Comparison of ENCODE assay signal across 1 fruit fly cellular context in the genomic region with DNA sequence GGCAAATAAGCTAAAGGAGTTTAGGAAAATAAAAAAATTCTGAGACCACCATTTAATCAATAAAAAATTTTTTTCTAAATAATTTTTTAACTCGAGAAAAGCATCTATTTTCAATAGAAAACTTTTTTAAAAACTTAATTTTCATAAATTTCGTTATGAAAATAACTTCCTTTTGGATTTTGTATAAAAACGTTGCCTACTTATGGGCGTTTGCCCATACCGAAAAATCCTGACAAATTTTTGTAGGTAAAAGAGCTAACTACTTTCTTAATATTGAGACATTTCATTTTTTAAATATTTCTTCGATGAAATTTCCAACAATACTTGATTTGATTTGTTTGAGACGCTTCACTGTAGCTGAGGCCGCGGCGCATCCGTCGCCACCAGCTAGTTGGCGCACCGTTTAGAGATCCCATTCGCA.
TF ChIP-seq lines count a peak whose summit lies in the region.

No protein-coding gene starts in this region.

TF ChIP-seq in whole organism, embryonic, 481 proteins besides CTCF, POLR2A, EP300 and RAD21 (continued from another document):
- TF ChIP-seq hth (optimal IDR thresholded peaks at IDR 0.05; lab: Kevin White, UChicago), result no peak
- no peak for TF ChIP-seq CG15514 (GFP tag; optimal IDR thresholded peaks at IDR 0.05; lab: Kevin White, UChicago)
- TF ChIP-seq CG30403 (GFP tag; optimal IDR thresholded peaks at IDR 0.05; lab: Kevin White, UChicago), result peak; percentile 73
- peak; percentile 5 for TF ChIP-seq fd3F (GFP tag; optimal IDR thresholded peaks at IDR 0.05; lab: Kevin White, UChicago)
- no peak for TF ChIP-seq CG4854 (GFP tag; optimal IDR thresholded peaks at IDR 0.05; lab: Kevin White, UChicago)
- TF ChIP-seq en (GFP tag; optimal IDR thresholded peaks at IDR 0.05; lab: Kevin White, UChicago), result no peak
- peak; percentile 51 for TF ChIP-seq CG9727 (GFP tag; optimal IDR thresholded peaks at IDR 0.05; lab: Kevin White, UChicago)
- TF ChIP-seq CG18262 (tag; optimal IDR thresholded peaks at IDR 0.05; lab: Kevin White, UChicago), result peak; percentile 79
- no peak for TF ChIP-seq prd (optimal IDR thresholded peaks at IDR 0.05; lab: Kevin White, UChicago)
- TF ChIP-seq prd (GFP tag; IDR thresholded peaks at IDR 0.05; lab: Robert Waterston, UW), result 0 out of 3 replicates have a peak, but pooled peaks have one; percentile 32
- TF ChIP-seq gsb (GFP tag; IDR thresholded peaks at IDR 0.05; lab: Robert Waterston, UW), result no peak
- TF ChIP-seq CG13424 (tag; optimal IDR thresholded peaks at IDR 0.05; lab: Kevin White, UChicago), result peak; percentile 60
- no peak for TF ChIP-seq croc (GFP tag; conservative IDR thresholded peaks at IDR 0.05; lab: Robert Waterston, UW)
- TF ChIP-seq CG13296 (GFP tag; optimal IDR thresholded peaks at IDR 0.05; lab: Kevin White, UChicago), result no peak
- TF ChIP-seq Dad (GFP tag; optimal IDR thresholded peaks at IDR 0.05; lab: Kevin White, UChicago), result peak; percentile 67
- TF ChIP-seq MESR4 (GFP tag; optimal IDR thresholded peaks at IDR 0.05; lab: Kevin White, UChicago), result no peak
- TF ChIP-seq CG4617 (GFP tag; optimal IDR thresholded peaks at IDR 0.05; lab: Kevin White, UChicago; ENCODE audit: borderline replicate concordance), result no peak
- no peak for TF ChIP-seq ERR (GFP tag; optimal IDR thresholded peaks at IDR 0.05; lab: Kevin White, UChicago)
- no peak for TF ChIP-seq inv (GFP tag; IDR thresholded peaks at IDR 0.05; lab: Robert Waterston, UW; ENCODE audit: partially characterized antibody)
- TF ChIP-seq CG5245 (GFP tag; optimal IDR thresholded peaks at IDR 0.05; lab: Kevin White, UChicago), result no peak
- peak; percentile 30 for TF ChIP-seq Dip3 (GFP tag; optimal IDR thresholded peaks at IDR 0.05; lab: Kevin White, UChicago)
- peak; percentile 17; the same call in 1 of the 3 replicates for TF ChIP-seq Aef1 (GFP tag; IDR thresholded peaks at IDR 0.05; lab: Robert Waterston, UW)
- TF ChIP-seq CG17359 (tag; optimal IDR thresholded peaks at IDR 0.05; lab: Kevin White, UChicago), result peak; percentile 61
- TF ChIP-seq CG43689 (GFP tag; IDR thresholded peaks at IDR 0.05; lab: Robert Waterston, UW), result no peak
- no peak for TF ChIP-seq Fer3 (tag; optimal IDR thresholded peaks at IDR 0.05; lab: Kevin White, UChicago)
- no peak for TF ChIP-seq MTF-1 (GFP tag; optimal IDR thresholded peaks at IDR 0.05; lab: Kevin White, UChicago; ENCODE audit: borderline replicate concordance)
- TF ChIP-seq CG42726 (GFP tag; IDR thresholded peaks at IDR 0.05; lab: Robert Waterston, UW; ENCODE audit: partially characterized antibody), result no peak
- no peak for TF ChIP-seq CG7745 (tag; optimal IDR thresholded peaks at IDR 0.05; lab: Kevin White, UChicago)
- no peak for TF ChIP-seq CG1792 (GFP tag; optimal IDR thresholded peaks at IDR 0.05; lab: Kevin White, UChicago)
- no peak for TF ChIP-seq dati (GFP tag; IDR thresholded peaks at IDR 0.05; lab: Robert Waterston, UW)
- TF ChIP-seq Bgb (GFP tag; IDR thresholded peaks at IDR 0.05; lab: Robert Waterston, UW; ENCODE audit: partially characterized antibody), result no peak
- no peak for TF ChIP-seq CG12071 (GFP tag; optimal IDR thresholded peaks at IDR 0.05; lab: Kevin White, UChicago)
- TF ChIP-seq jumu (GFP tag; optimal IDR thresholded peaks at IDR 0.05; lab: Kevin White, UChicago), result peak; percentile 17
- no peak for TF ChIP-seq Dfd (GFP tag; optimal IDR thresholded peaks at IDR 0.05; lab: Kevin White, UChicago)
